Fruit fly (Drosophila melanogaster): ENCODE measurements around the gene CG14860.

Gene CG14860

DNA sequence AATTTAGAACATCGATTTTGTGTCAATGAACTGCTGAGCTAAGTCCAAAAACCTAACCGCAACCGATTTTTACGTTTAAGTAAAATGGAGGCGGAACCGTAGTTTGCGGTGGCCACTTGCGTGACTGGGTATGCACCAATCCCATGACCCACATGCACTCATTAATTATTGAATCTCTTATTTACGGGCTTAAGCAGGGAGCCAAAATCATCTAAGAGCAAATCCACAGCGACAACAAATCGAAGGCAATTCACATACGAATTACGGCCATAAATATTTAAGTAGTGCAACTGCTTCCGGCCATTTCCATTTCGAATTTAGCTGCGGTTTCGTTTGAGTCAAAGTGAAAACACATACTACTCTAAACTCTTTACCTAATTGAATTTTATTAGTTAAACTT is 29.8 kb upstream of the CG14860 start:
- TF ChIP-seq CG10348 (GFP tag; IDR thresholded peaks at IDR 0.05) (no peak), fd96Ca (GFP tag; IDR thresholded peaks at IDR 0.05) (no peak), Ets98B (GFP tag; IDR thresholded peaks at IDR 0.05) (no peak), EcR (GFP tag; optimal IDR thresholded peaks at IDR 0.05) (no peak), CG9948 (tag; optimal IDR thresholded peaks at IDR 0.05) (no peak), Pif1B (GFP tag; optimal IDR thresholded peaks at IDR 0.05) (no peak), CG4496 (GFP tag; IDR thresholded peaks at IDR 0.05) (no peak), CG8301 (tag; optimal IDR thresholded peaks at IDR 0.05) (no peak), CG12605 (GFP tag; IDR thresholded peaks at IDR 0.05) (no peak), CG32121 (GFP tag; IDR thresholded peaks at IDR 0.05) (no peak), CG13204 (GFP tag; optimal IDR thresholded peaks at IDR 0.05) (no peak), CG14655 (GFP tag; optimal IDR thresholded peaks at IDR 0.05) (no peak)

DNA sequence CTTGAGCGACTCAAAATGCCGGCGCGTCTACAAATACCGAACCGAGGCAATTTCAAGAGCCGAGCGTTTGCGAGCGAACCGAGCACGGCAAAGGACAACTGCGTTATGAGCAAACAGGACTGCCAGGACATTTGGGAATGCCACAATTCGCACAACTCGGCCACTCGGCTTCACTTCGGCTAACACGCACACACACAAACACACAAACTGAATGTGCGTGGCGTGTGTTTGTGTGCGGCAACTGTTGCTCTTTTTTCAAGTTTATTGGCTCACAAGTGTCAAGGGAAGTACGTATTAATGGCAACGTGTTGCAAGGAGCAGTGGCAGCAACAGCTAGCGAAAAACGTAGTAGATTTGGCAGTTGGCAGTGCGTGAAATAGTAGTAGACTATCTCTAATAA is 21.2 kb upstream of the CG14860 start:
- TF ChIP-seq CG8301 (tag; optimal IDR thresholded peaks at IDR 0.05) (no peak), Snoo (tag; optimal IDR thresholded peaks at IDR 0.05) (no peak), Pif1A (GFP tag; optimal IDR thresholded peaks at IDR 0.05) (no peak), CG12605 (GFP tag; IDR thresholded peaks at IDR 0.05) (peak; percentile 37; the same call in 1 of the 2 replicates), Ets98B (GFP tag; IDR thresholded peaks at IDR 0.05) (no peak), D1 (tag; optimal IDR thresholded peaks at IDR 0.05) (no peak), CG14655 (GFP tag; optimal IDR thresholded peaks at IDR 0.05) (no peak)

DNA sequence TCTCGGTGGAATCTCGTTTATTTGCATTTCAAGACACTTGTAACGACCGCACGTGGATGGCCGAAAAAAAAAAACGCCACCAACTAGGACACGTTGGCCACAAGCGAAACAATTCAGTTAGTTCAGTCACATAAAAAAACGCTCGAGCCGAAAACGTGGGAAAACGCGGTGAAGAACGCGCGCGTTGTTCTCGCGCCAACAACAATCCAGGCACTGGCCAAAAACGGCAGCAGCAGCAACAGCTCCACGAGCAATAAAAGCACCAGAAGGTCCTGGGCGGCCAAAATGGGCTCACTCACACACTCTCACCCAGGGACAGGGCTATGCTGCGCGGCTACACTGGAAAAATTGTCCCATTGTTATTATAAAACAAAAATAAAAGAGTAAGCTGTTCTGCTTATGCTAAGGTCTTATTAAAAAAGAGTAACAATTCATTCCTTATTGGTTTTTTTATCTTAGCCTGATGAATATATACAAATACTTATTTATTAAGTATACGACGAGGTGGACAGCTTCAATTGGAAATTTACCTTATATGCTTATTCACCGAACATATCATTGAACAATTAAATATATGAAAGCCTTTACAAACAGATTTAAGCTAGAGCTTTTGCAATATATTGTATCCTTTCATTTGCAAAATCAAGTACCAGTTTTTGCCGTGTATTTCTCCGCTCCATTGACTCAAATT is 19.2 kb upstream of the CG14860 start, which contains the start of gene btsz:
Gene btsz (minus strand): TSS at position 215 of the 691 bp plus-strand sequence.
- no peak for TF ChIP-seq CG17806 (tag; optimal IDR thresholded peaks at IDR 0.05)
- TF ChIP-seq CG8301 (tag; optimal IDR thresholded peaks at IDR 0.05), result no peak
- TF ChIP-seq CG34367 (tag; optimal IDR thresholded peaks at IDR 0.05), result no peak
- TF ChIP-seq Pif1A (GFP tag; optimal IDR thresholded peaks at IDR 0.05), result no peak
- no peak for TF ChIP-seq rn (GFP tag; IDR thresholded peaks at IDR 0.05)
- no peak for TF ChIP-seq D1 (tag; optimal IDR thresholded peaks at IDR 0.05)
- no peak for TF ChIP-seq CG13204 (GFP tag; optimal IDR thresholded peaks at IDR 0.05)
- TF ChIP-seq CG12605 (GFP tag; IDR thresholded peaks at IDR 0.05), result no peak
- TF ChIP-seq EcR (GFP tag; optimal IDR thresholded peaks at IDR 0.05), result no peak
- no peak for TF ChIP-seq gl (tag; optimal IDR thresholded peaks at IDR 0.05)

DNA sequence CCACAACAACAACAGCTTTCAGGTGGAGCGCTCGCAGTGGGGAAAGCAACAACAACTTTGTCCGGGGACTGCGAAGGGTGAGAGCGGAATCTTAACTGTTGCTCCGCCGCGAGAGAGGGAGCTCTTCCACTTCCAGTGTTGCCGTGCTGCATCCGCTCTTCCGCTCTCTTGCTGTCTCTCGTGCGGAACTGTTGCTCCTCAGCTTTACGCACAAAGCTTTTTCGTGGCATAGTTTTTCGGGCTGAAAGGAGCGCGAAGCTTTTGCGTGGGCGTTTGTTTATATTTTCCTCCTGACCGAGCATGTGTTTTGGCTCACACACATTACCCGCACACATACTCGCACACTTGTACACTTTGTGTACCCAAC is 18.6 kb upstream of the CG14860 start:
- no peak for TF ChIP-seq CG4496 (GFP tag; IDR thresholded peaks at IDR 0.05)
- TF ChIP-seq CG12605 (GFP tag; IDR thresholded peaks at IDR 0.05), result peak; percentile 60; the same call in 1 of the 2 replicates
- no peak for TF ChIP-seq Pif1B (GFP tag; optimal IDR thresholded peaks at IDR 0.05)
- no peak for TF ChIP-seq gl (tag; optimal IDR thresholded peaks at IDR 0.05)

DNA sequence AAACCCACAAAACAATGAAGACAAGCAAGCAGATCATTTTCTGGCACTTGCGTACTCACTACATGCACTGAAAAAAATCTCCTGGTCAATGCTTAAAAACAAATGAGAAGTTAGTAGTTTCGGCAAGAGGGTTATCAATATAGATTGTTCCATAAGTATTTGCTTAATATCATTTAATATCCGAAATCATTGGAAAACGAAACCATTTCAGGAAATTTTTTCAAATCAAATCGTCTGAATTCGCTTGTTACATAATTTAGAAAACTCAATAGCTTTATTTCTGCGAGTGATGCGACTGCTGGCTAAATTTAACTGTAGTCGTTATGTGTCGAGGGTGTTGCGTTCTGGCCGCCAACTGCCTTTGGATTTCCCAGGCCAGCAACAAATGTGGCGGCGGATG is 16.4 kb upstream of the CG14860 start:
- TF ChIP-seq rn (GFP tag; IDR thresholded peaks at IDR 0.05), result no peak
- TF ChIP-seq EcR (GFP tag; optimal IDR thresholded peaks at IDR 0.05), result no peak
- TF ChIP-seq CG14655 (GFP tag; optimal IDR thresholded peaks at IDR 0.05), result no peak
- no peak for TF ChIP-seq CG8301 (tag; optimal IDR thresholded peaks at IDR 0.05)
- no peak for TF ChIP-seq CG15710 (tag; optimal IDR thresholded peaks at IDR 0.05)
- TF ChIP-seq Pif1A (GFP tag; optimal IDR thresholded peaks at IDR 0.05), result no peak
- TF ChIP-seq CG12605 (GFP tag; IDR thresholded peaks at IDR 0.05), result no peak
- no peak for TF ChIP-seq Snoo (tag; optimal IDR thresholded peaks at IDR 0.05)
- no peak for TF ChIP-seq CG13204 (GFP tag; optimal IDR thresholded peaks at IDR 0.05)
- no peak for TF ChIP-seq CG10348 (GFP tag; IDR thresholded peaks at IDR 0.05)
- TF ChIP-seq CG17806 (tag; optimal IDR thresholded peaks at IDR 0.05), result no peak
- TF ChIP-seq CG9948 (tag; optimal IDR thresholded peaks at IDR 0.05), result no peak
- no peak for TF ChIP-seq Ets98B (GFP tag; IDR thresholded peaks at IDR 0.05)
- no peak for TF ChIP-seq CG4496 (GFP tag; IDR thresholded peaks at IDR 0.05)

DNA sequence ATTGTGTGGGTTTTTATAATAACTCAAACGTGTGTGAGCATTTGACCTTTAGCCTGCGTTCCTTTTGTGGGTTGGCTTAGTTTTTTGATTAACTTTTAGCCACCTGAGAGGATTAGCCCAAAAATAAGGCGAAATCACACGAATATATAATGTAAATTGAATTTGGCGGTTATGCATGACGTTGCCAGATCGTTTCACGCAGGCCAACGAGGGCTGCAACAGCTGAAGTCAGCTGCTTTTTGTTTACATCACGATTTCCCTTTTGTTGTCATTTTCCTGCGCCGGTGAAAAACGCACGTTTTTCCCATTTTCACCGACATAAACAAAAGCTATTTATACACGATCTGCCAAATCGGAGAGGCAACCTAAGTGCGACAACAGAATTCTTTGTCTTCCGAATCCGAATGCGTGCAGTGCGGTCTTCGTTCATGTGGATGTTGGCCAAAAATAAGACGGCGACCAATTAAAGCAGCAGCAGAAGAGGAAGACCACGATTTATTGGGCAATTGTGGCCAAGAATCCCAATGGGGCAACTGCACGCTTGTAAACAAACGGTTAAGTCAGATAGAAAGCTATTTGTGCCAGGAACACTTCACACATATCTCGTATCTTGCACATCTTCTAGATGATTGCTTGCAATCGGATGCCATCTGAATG is 15.2 kb upstream of the CG14860 start, which contains the start of gene CG3631:
Gene CG3631 (plus strand): TSS at position 251 of the 657 bp plus-strand sequence.
- TF ChIP-seq Ets98B (GFP tag; IDR thresholded peaks at IDR 0.05) (peak; percentile 29; the same call in 1 of the 2 replicates), gl (tag; optimal IDR thresholded peaks at IDR 0.05) (no peak), Snoo (tag; optimal IDR thresholded peaks at IDR 0.05) (no peak), CG13204 (GFP tag; optimal IDR thresholded peaks at IDR 0.05) (no peak), CG32121 (GFP tag; IDR thresholded peaks at IDR 0.05) (peak; percentile 53), CG10348 (GFP tag; IDR thresholded peaks at IDR 0.05) (no peak), D1 (tag; optimal IDR thresholded peaks at IDR 0.05) (no peak), CG14655 (GFP tag; optimal IDR thresholded peaks at IDR 0.05) (no peak)

DNA sequence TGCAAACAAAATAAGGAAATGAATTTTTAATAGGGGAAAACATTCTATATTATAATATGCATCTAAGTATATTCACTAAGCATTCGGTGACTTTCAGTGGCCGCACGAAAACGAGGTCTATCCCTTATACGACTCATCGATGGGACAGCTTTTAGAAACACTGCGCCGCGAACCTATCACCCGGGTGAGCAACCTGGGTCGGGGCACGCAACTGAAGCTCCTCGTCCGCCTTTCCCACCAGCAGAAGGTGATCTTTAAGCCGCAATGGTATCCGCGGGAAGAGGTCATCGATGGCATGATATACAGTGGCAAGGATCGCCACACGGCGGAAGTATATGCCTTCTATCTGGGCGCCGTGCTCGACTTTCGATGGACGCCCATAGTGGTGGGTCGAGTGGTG is 13.7 kb upstream of the CG14860 start:
- TF ChIP-seq CG14655 (GFP tag; optimal IDR thresholded peaks at IDR 0.05) (no peak), rn (GFP tag; IDR thresholded peaks at IDR 0.05) (no peak), CG13204 (GFP tag; optimal IDR thresholded peaks at IDR 0.05) (no peak), gl (tag; optimal IDR thresholded peaks at IDR 0.05) (no peak), Snoo (tag; optimal IDR thresholded peaks at IDR 0.05) (no peak), Pif1A (GFP tag; optimal IDR thresholded peaks at IDR 0.05) (no peak), CG8159 (tag; optimal IDR thresholded peaks at IDR 0.05) (no peak), fd96Ca (GFP tag; IDR thresholded peaks at IDR 0.05) (no peak), CG32121 (GFP tag; IDR thresholded peaks at IDR 0.05) (no peak)
